Worm (Caenorhabditis elegans): ENCODE results near the gene T07G12.4.
A peak's percentile ranks its signal among the peaks of the same experiment; 100 is the strongest.

The T07G12.4 gene

ce11 chrIV:10499948-10500356 is 38.5 kb downstream of the T07G12.4 start (continued):
- peak; percentile 55 for TF ChIP-seq snu-23 (GFP tag; optimal IDR thresholded peaks at IDR 0.05)
- no peak for TF ChIP-seq lin-13 (GFP tag; optimal IDR thresholded peaks at IDR 0.05)
- no peak for TF ChIP-seq ceh-90 (tag; optimal IDR thresholded peaks at IDR 0.05)
- TF ChIP-seq egl-27 (tag; optimal IDR thresholded peaks at IDR 0.05), result peak in 1 of 2 experiments; percentile 10
- peak; percentile 41 for TF ChIP-seq ztf-4 (tag; optimal IDR thresholded peaks at IDR 0.05)
- TF ChIP-seq zip-4 (GFP tag; optimal IDR thresholded peaks at IDR 0.05), result no peak
- TF ChIP-seq dpl-1 (GFP tag; optimal IDR thresholded peaks at IDR 0.05), result no peak
- no peak for TF ChIP-seq aha-1 (tag; optimal IDR thresholded peaks at IDR 0.05)
- no peak for TF ChIP-seq unc-62 (GFP tag; optimal IDR thresholded peaks at IDR 0.05)
- no peak for TF ChIP-seq nhr-12 (tag; optimal IDR thresholded peaks at IDR 0.05)
- peak; percentile 9 for TF ChIP-seq skn-1 (tag; optimal IDR thresholded peaks at IDR 0.05)
- TF ChIP-seq ceh-88 (GFP tag; IDR thresholded peaks at IDR 0.05), result no peak
- no peak for TF ChIP-seq tlp-1 (tag; optimal IDR thresholded peaks at IDR 0.05)
- peak; percentile 4 for TF ChIP-seq lin-15B (tag; optimal IDR thresholded peaks at IDR 0.05)
- no peak for TF ChIP-seq nhr-85 (tag)
- TF ChIP-seq aly-2 (tag; optimal IDR thresholded peaks at IDR 0.05), result no peak
- no peak for TF ChIP-seq nhr-28 (tag; optimal IDR thresholded peaks at IDR 0.05)
- TF ChIP-seq ama-1 (optimal IDR thresholded peaks at IDR 0.05), result no peak
- peak; percentile 79 for TF ChIP-seq fkh-10 (GFP tag; optimal IDR thresholded peaks at IDR 0.05)
- TF ChIP-seq ceh-63 (GFP tag; optimal IDR thresholded peaks at IDR 0.05), result no peak
- no peak for TF ChIP-seq sup-37 (GFP tag; optimal IDR thresholded peaks at IDR 0.05)
- TF ChIP-seq pag-3 (tag; optimal IDR thresholded peaks at IDR 0.05; ENCODE audit: borderline replicate concordance, insufficient read depth), result no peak
- TF ChIP-seq C16A3.4 (tag; optimal IDR thresholded peaks at IDR 0.05), result no peak
- no peak for TF ChIP-seq nhr-77 (tag; optimal IDR thresholded peaks at IDR 0.05)
- TF ChIP-seq lin-39 (tag; optimal IDR thresholded peaks at IDR 0.05), result no peak
- TF ChIP-seq isw-1 (GFP tag; IDR thresholded peaks at IDR 0.05), result peak; percentile 53
- TF ChIP-seq sox-4 (tag; optimal IDR thresholded peaks at IDR 0.05), result peak; percentile 34
- peak; percentile 19 for TF ChIP-seq xbp-1 (tag; optimal IDR thresholded peaks at IDR 0.05)
- TF ChIP-seq ces-1 (GFP tag; optimal IDR thresholded peaks at IDR 0.05), result no peak
- no peak for TF ChIP-seq nhr-90 (tag; optimal IDR thresholded peaks at IDR 0.05; ENCODE audit: poor library complexity)
- peak; percentile 76 for TF ChIP-seq nhr-71 (tag; optimal IDR thresholded peaks at IDR 0.05)
- TF ChIP-seq elt-2 (tag; optimal IDR thresholded peaks at IDR 0.05), result no peak
- no peak for TF ChIP-seq unc-98 (GFP tag; IDR thresholded peaks at IDR 0.05)
- TF ChIP-seq irx-1 (tag; optimal IDR thresholded peaks at IDR 0.05), result peak; percentile 36
- peak; percentile 19 for TF ChIP-seq mep-1 (tag; optimal IDR thresholded peaks at IDR 0.05)

- TF ChIP-seq efl-1 (optimal IDR thresholded peaks at IDR 0.05), result no peak
- TF ChIP-seq efl-1 (GFP tag; optimal IDR thresholded peaks at IDR 0.05 in 1 of 2), result peak in 1 of 2 experiments; percentile 51
- TF ChIP-seq nhr-12 (tag; optimal IDR thresholded peaks at IDR 0.05), result no peak
- no peak for TF ChIP-seq jun-1 (tag; optimal IDR thresholded peaks at IDR 0.05)
- peak; percentile 32 for TF ChIP-seq dsc-1 (tag; optimal IDR thresholded peaks at IDR 0.05)
- TF ChIP-seq fkh-10 (GFP tag; optimal IDR thresholded peaks at IDR 0.05), result no peak
- TF ChIP-seq nhr-77 (tag; optimal IDR thresholded peaks at IDR 0.05), result no peak
- no peak for TF ChIP-seq nhr-90 (tag; optimal IDR thresholded peaks at IDR 0.05; ENCODE audit: poor library complexity)
- TF ChIP-seq nhr-19 (GFP tag; conservative IDR thresholded peaks at IDR 0.05), result no peak
- no peak for TF ChIP-seq ceh-8 (GFP tag; optimal IDR thresholded peaks at IDR 0.05)
- TF ChIP-seq C34B4.2 (tag; optimal IDR thresholded peaks at IDR 0.05), result no peak
- no peak for TF ChIP-seq skn-1 (tag; optimal IDR thresholded peaks at IDR 0.05)
Measured at ce11 chrIV:10498401-10498800, 40.1 kb downstream of the T07G12.4 start.

- no peak for TF ChIP-seq C34B4.2 (tag; optimal IDR thresholded peaks at IDR 0.05)
- peak; percentile 98 for TF ChIP-seq dsc-1 (tag; optimal IDR thresholded peaks at IDR 0.05)
- no peak for TF ChIP-seq blmp-1 (tag; optimal IDR thresholded peaks at IDR 0.05)
- TF ChIP-seq fkh-4 (tag; optimal IDR thresholded peaks at IDR 0.05; ENCODE audit: borderline replicate concordance), result peak; percentile 88
- no peak for TF ChIP-seq sox-4 (tag; optimal IDR thresholded peaks at IDR 0.05)
- no peak for TF ChIP-seq swsn-7 (tag; optimal IDR thresholded peaks at IDR 0.05)
Measured at ce11 chrIV:10489409-10489808, 49.1 kb downstream of the T07G12.4 start.

Measured in whole organism, L1 larva.